Worm (Caenorhabditis elegans): ENCODE results near the gene crn-3.
A peak's percentile ranks its signal among the peaks of the same experiment; 100 is the strongest.

The crn-3 gene

ce11 chrII:10542654-10543456 lies 45.0 kb upstream of the crn-3 start:
- TF ChIP-seq cnd-1 (tag; optimal IDR thresholded peaks at IDR 0.05) = peak; percentile 29
- TF ChIP-seq mep-1 (tag; optimal IDR thresholded peaks at IDR 0.05) = no peak

ce11 chrII:10543457-10544137 lies 44.2 kb upstream of the crn-3 start:
- TF ChIP-seq drap-1 (GFP tag; optimal IDR thresholded peaks at IDR 0.05) = no peak
- TF ChIP-seq mep-1 (tag; optimal IDR thresholded peaks at IDR 0.05) = no peak
- no peak for TF ChIP-seq ceh-43 (GFP tag; optimal IDR thresholded peaks at IDR 0.05)
- TF ChIP-seq ces-1 (GFP tag; optimal IDR thresholded peaks at IDR 0.05) = no peak
- no peak for TF ChIP-seq cnd-1 (tag; optimal IDR thresholded peaks at IDR 0.05)
- TF ChIP-seq unc-120 (tag; optimal IDR thresholded peaks at IDR 0.05; ENCODE audit: poor library complexity, severe bottlenecking) = no peak

DNA sequence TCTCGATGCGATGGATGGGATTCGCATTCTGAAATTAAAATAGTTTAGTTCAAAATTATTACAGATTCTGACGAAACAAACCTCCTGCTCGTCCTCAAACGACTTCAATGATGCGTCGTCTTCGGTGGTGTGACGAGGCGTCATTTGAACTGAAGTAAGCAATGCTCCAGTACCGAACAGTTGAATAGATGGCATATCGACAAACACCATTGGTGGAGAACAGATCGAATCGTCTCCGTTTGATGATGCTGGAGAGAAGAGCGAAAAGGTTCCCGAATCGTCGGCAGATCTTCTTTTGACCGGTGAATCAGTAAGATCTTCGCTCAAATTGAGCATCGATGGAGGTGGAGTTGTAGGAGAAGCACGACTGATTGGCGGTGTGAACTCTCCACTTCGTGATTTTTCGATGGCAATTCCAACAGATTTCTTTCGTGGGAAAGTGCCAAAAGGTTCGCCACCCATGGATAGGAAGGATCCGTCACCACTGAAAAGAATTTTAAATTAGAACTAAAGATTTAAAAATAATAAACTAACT lies 43.4 kb upstream of the crn-3 start:
- TF ChIP-seq mls-2 (tag; optimal IDR thresholded peaks at IDR 0.05) = no peak
- no peak for TF ChIP-seq nhr-76 (tag; optimal IDR thresholded peaks at IDR 0.05)
- no peak for TF ChIP-seq lin-13 (tag; optimal IDR thresholded peaks at IDR 0.05)
- TF ChIP-seq nhr-12 (tag; optimal IDR thresholded peaks at IDR 0.05) = no peak
- no peak for TF ChIP-seq ceh-83 (GFP tag; optimal IDR thresholded peaks at IDR 0.05)
- no peak for TF ChIP-seq hlh-1 (tag; optimal IDR thresholded peaks at IDR 0.05)
- no peak for TF ChIP-seq nhr-28 (tag; optimal IDR thresholded peaks at IDR 0.05)
- TF ChIP-seq mep-1 (tag; optimal IDR thresholded peaks at IDR 0.05) = no peak
- no peak for TF ChIP-seq mab-5 (tag; optimal IDR thresholded peaks at IDR 0.05)
- no peak for TF ChIP-seq sem-2 (GFP tag; optimal IDR thresholded peaks at IDR 0.05)

DNA sequence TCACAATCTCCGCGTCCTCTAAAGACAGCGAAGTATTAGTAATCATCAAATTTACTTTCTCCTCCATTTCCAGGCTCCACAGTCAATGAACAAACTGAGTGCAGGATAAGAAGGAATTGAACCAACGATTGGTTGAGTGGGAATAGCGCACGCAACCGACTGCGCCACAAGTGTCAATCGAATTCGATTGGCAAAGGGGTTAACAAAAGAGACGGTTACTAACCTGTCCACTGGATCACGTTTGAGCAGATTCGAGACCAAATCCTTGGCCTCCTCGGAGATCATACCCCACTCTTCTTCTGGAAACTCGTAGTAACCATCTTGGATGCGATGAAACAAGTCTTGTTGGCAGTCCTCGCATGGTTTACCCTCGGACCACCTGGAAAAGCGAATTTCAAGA lies 42.6 kb upstream of the crn-3 start:
- TF ChIP-seq drap-1 (GFP tag; optimal IDR thresholded peaks at IDR 0.05) (no peak), bed-3 (GFP tag; optimal IDR thresholded peaks at IDR 0.05) (no peak), lsy-2 (tag; optimal IDR thresholded peaks at IDR 0.05) (no peak), unc-62 (GFP tag; optimal IDR thresholded peaks at IDR 0.05) (no peak), unc-39 (tag; optimal IDR thresholded peaks at IDR 0.05) (no peak), nhr-2 (tag; optimal IDR thresholded peaks at IDR 0.05) (no peak), ceh-83 (GFP tag; optimal IDR thresholded peaks at IDR 0.05) (no peak), blmp-1 (tag; optimal IDR thresholded peaks at IDR 0.05) (no peak), nhr-28 (tag; optimal IDR thresholded peaks at IDR 0.05) (no peak), tbx-8 (GFP tag; optimal IDR thresholded peaks at IDR 0.05) (peak; percentile 10), zip-8 (tag; optimal IDR thresholded peaks at IDR 0.05) (no peak), nhr-237 (tag; optimal IDR thresholded peaks at IDR 0.05) (no peak), elt-3 (tag; optimal IDR thresholded peaks at IDR 0.05) (no peak), sem-2 (GFP tag; optimal IDR thresholded peaks at IDR 0.05) (peak; percentile 17), unc-120 (tag; optimal IDR thresholded peaks at IDR 0.05; ENCODE audit: poor library complexity, severe bottlenecking) (no peak)

ce11 chrII:10545924-10546783 lies 41.7 kb upstream of the crn-3 start:
- TF ChIP-seq nhr-237 (tag; optimal IDR thresholded peaks at IDR 0.05) = no peak
- TF ChIP-seq pha-4 (tag; optimal IDR thresholded peaks at IDR 0.05) = no peak
- no peak for TF ChIP-seq bed-3 (GFP tag; optimal IDR thresholded peaks at IDR 0.05)
- TF ChIP-seq nhr-28 (tag; optimal IDR thresholded peaks at IDR 0.05) = no peak
- no peak for TF ChIP-seq unc-120 (tag; optimal IDR thresholded peaks at IDR 0.05; ENCODE audit: poor library complexity, severe bottlenecking)
- TF ChIP-seq nhr-2 (tag; optimal IDR thresholded peaks at IDR 0.05) = no peak
- TF ChIP-seq elt-1 (tag; optimal IDR thresholded peaks at IDR 0.05; ENCODE audit: borderline replicate concordance, insufficient read depth) = no peak
